Worm (Caenorhabditis elegans): ENCODE data around the gene F54E2.9.

DNA sequence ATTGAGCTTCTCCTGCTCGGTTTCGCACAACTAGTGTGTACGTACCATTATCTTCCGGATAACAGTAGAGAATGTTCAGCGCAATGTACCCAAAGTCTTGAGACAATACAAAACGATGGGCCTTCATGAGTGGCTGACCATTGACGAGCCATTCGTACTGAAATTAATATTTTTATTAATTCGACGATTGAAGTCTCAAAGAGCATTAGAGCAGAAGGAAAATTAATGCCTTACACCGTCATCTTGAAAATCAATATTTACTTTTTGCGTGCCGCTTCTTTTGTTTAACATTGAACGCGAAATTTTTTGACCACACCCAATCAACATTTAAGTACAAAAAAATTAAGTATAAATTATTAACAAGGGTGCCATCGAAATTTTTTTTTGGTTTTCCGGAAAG lies 20.8 kb downstream of the F54E2.9 start:
- no peak for TF ChIP-seq ceh-27 (GFP tag; optimal IDR thresholded peaks at IDR 0.05)
- TF ChIP-seq somi-1 (GFP tag; optimal IDR thresholded peaks at IDR 0.05) = no peak
- TF ChIP-seq mxl-1 (tag; optimal IDR thresholded peaks at IDR 0.05) = no peak
- TF ChIP-seq madf-3 (GFP tag; IDR thresholded peaks at IDR 0.05) = no peak
- no peak for TF ChIP-seq dpff-1 (tag; optimal IDR thresholded peaks at IDR 0.05)
- no peak for TF ChIP-seq Y79H2A.3 (GFP tag; conservative IDR thresholded peaks at IDR 0.05)
- no peak for TF ChIP-seq Y95B8A.8 (GFP tag; IDR thresholded peaks at IDR 0.05)
- no peak for TF ChIP-seq sdz-38 (tag; optimal IDR thresholded peaks at IDR 0.05)
